Fruit fly (Drosophila melanogaster) whole organism, embryonic: ENCODE results near the gene CG31068.

Experiments used
- Asciz ChIP-seq: fragments of 200-800 bp; sonication (Bioruptor generic); optimal IDR thresholded peaks from 2 replicates; lab custom pipeline; 2017; ENCODE audit warnings: missing biosample characterization, mild to moderate bottlenecking, missing genetic modification characterization, missing genetic modification reagents
- B-H2 ChIP-seq: fragments of 200-800 bp; sonication (Bioruptor generic); optimal IDR thresholded peaks from 2 replicates; lab custom pipeline; 2018; ENCODE audit warnings: missing biosample characterization, mild to moderate bottlenecking, missing genetic modification characterization
- CG11085 ChIP-seq: fragments of 200-800 bp; sonication (Bioruptor generic); IDR thresholded peaks from 2 replicates; pipeline ENCODE4 v1.3.6; 2022; ENCODE audit warnings: missing biosample characterization, missing genetic modification characterization
- CG11247 ChIP-seq: fragments of 200-800 bp; sonication (Bioruptor generic); IDR thresholded peaks from 2 replicates; pipeline ENCODE4 v1.3.6; 2022; ENCODE audit warnings: missing biosample characterization, missing genetic modification characterization
- CG12299 ChIP-seq: fragments of 200-800 bp; sonication (Bioruptor generic); optimal IDR thresholded peaks from 2 replicates; lab custom pipeline; 2018; ENCODE audit warnings: missing biosample characterization, mild to moderate bottlenecking, missing genetic modification characterization
- CG13296 ChIP-seq: fragments of 200-800 bp; sonication (Bioruptor generic); optimal IDR thresholded peaks from 3 replicates; lab custom pipeline; 2018; ENCODE audit warnings: missing biosample characterization, mild to moderate bottlenecking, missing genetic modification characterization
- CG13424 ChIP-seq: fragments of 200-800 bp; sonication (Bioruptor generic); optimal IDR thresholded peaks from 2 replicates; lab custom pipeline; 2019; ENCODE audit warnings: missing biosample characterization, mild to moderate bottlenecking, missing genetic modification characterization, moderate library complexity
- CG17802 ChIP-seq: fragments of 200-800 bp; sonication (Bioruptor generic); optimal IDR thresholded peaks from 2 replicates; lab custom pipeline; 2018; ENCODE audit warnings: missing biosample characterization, mild to moderate bottlenecking, missing genetic modification characterization, moderate library complexity
- CG2875 ChIP-seq: fragments of 200-800 bp; sonication (Bioruptor generic); optimal IDR thresholded peaks from 2 replicates; lab custom pipeline; 2017; ENCODE audit warnings: missing biosample characterization, mild to moderate bottlenecking, missing genetic modification characterization, missing genetic modification reagents
- CG31388 ChIP-seq: fragments of 200-800 bp; sonication (Bioruptor generic); optimal IDR thresholded peaks from 2 replicates; lab custom pipeline; 2016; ENCODE audit warnings: missing biosample characterization, missing genetic modification characterization
- CG3281 ChIP-seq: fragments of 200-800 bp; sonication (Bioruptor generic); optimal IDR thresholded peaks from 3 replicates; lab custom pipeline; 2017; ENCODE audit warnings: missing biosample characterization, mild to moderate bottlenecking, missing genetic modification characterization
- CG4404 ChIP-seq: fragments of 200-800 bp; sonication (Bioruptor generic); IDR thresholded peaks from 2 replicates; pipeline ENCODE4 v1.3.6; 2022; ENCODE audit warnings: missing biosample characterization, missing genetic modification characterization
- CG5953 ChIP-seq: fragments of 200-800 bp; sonication (Bioruptor generic); IDR thresholded peaks from 2 replicates; pipeline ENCODE4 v1.3.6; 2022; ENCODE audit warnings: missing biosample characterization, missing genetic modification characterization
- CG6254 ChIP-seq: fragments of 200-800 bp; sonication (Bioruptor generic); optimal IDR thresholded peaks from 3 replicates; lab custom pipeline; 2017; ENCODE audit warnings: mild to moderate bottlenecking, missing biosample characterization, missing genetic modification reagents, missing genetic modification characterization
- CG9437 ChIP-seq: fragments of 200-800 bp; sonication (Bioruptor generic); optimal IDR thresholded peaks from 2 replicates; lab custom pipeline; 2018; ENCODE audit warnings: missing biosample characterization, mild to moderate bottlenecking, missing genetic modification characterization
- CTCF ChIP-seq: fragments of 200-800 bp; sonication (Bioruptor generic); optimal IDR thresholded peaks from 2 replicates; lab custom pipeline; 2017; ENCODE audit warnings: missing biosample characterization, mild to moderate bottlenecking, missing genetic modification characterization, moderate library complexity
- CrebB ChIP-seq: fragments of 200-800 bp; sonication (Bioruptor generic); optimal IDR thresholded peaks from 3 replicates; lab custom pipeline; 2018; ENCODE audit warnings: missing biosample characterization, mild to moderate bottlenecking, missing genetic modification characterization
- D19A ChIP-seq: fragments of 200-800 bp; optimal IDR thresholded peaks from 3 replicates; lab custom pipeline; 2019; ENCODE audit warnings: missing biosample characterization, mild to moderate bottlenecking, missing genetic modification characterization, moderate library complexity
- Dfd ChIP-seq, 2 experiments: fragments of >200 bp; optimal IDR thresholded peaks; 2 replicates each; lab custom pipeline; 2017; ENCODE audit warnings: missing biosample characterization in 2 of 2, missing genetic modification characterization in 2 of 2
- Dip2 ChIP-seq: fragments of 200-800 bp; sonication (Bioruptor generic); IDR thresholded peaks from 2 replicates; pipeline ENCODE4 v1.3.6; 2022; ENCODE audit warnings: missing biosample characterization, missing genetic modification characterization
- Dip3 ChIP-seq: fragments of 200-800 bp; sonication (Bioruptor generic); optimal IDR thresholded peaks from 3 replicates; lab custom pipeline; 2016; ENCODE audit warnings: missing biosample characterization, missing genetic modification characterization
- Doc2 ChIP-seq: fragments of 200-800 bp; sonication (Bioruptor generic); IDR thresholded peaks from 2 replicates; pipeline ENCODE4 v1.3.6; 2022; ENCODE audit warnings: missing biosample characterization, missing genetic modification characterization
- E2f2 ChIP-seq: fragments of 200-800 bp; sonication (Bioruptor generic); IDR thresholded peaks from 2 replicates; pipeline ENCODE4 v1.3.6; 2022; ENCODE audit warnings: missing biosample characterization, missing genetic modification characterization
- Eip74EF ChIP-seq, 2 experiments: fragments of 200-800 bp in 1 of 2; fragments of >200 bp in 1 of 2; sonication (Bioruptor generic) in 1 of 2; optimal IDR thresholded peaks; 2 replicates each; lab custom pipeline; 2017 to 2019; ENCODE audit warnings: missing biosample characterization in 2 of 2, missing genetic modification characterization in 2 of 2, mild to moderate bottlenecking in 1 of 2, moderate library complexity in 1 of 2
- Hand ChIP-seq: fragments of 200-800 bp; sonication (Bioruptor generic); optimal IDR thresholded peaks from 2 replicates; lab custom pipeline; 2017; ENCODE audit warnings: mild to moderate bottlenecking, missing biosample characterization, missing genetic modification reagents, missing genetic modification characterization
- Hr3 ChIP-seq: fragments of 200-800 bp; sonication (Bioruptor generic); optimal IDR thresholded peaks from 3 replicates; lab custom pipeline; 2016; ENCODE audit warnings: missing biosample characterization, missing genetic modification characterization
- Hr39 ChIP-seq: fragments of >200 bp; optimal IDR thresholded peaks from 2 replicates; lab custom pipeline; 2017
- Nf-YC ChIP-seq: fragments of 200-800 bp; optimal IDR thresholded peaks from 3 replicates; lab custom pipeline; 2019; ENCODE audit warnings: missing biosample characterization, mild to moderate bottlenecking, missing genetic modification characterization, moderate library complexity
- NfI ChIP-seq: fragments of 200-800 bp; sonication (Bioruptor generic); optimal IDR thresholded peaks from 3 replicates; lab custom pipeline; 2018; ENCODE audit warnings: missing biosample characterization, mild to moderate bottlenecking, missing genetic modification characterization, moderate library complexity
- Oaz ChIP-seq: fragments of 200-800 bp; sonication (Bioruptor generic); IDR thresholded peaks from 2 replicates; pipeline ENCODE4 v1.3.6; 2022; ENCODE audit warnings: missing biosample characterization, missing genetic modification characterization
- bbx ChIP-seq: fragments of 200-800 bp; sonication (Bioruptor generic); IDR thresholded peaks from 2 replicates; pipeline ENCODE4 v1.3.6; 2022; ENCODE audit warnings: missing biosample characterization, missing genetic modification characterization; ENCODE audit not compliant: partially characterized antibody
- bowl ChIP-seq: fragments of 200-800 bp; sonication (Bioruptor generic); IDR thresholded peaks from 2 replicates; pipeline ENCODE4 v1.3.6; 2022; ENCODE audit warnings: missing biosample characterization, missing genetic modification characterization
- danr ChIP-seq: fragments of 200-800 bp; sonication (Bioruptor generic); IDR thresholded peaks from 2 replicates; pipeline ENCODE4 v1.3.6; 2022; ENCODE audit warnings: missing biosample characterization, missing genetic modification characterization
- eyg ChIP-seq: fragments of 200-800 bp; sonication (Bioruptor generic); optimal IDR thresholded peaks from 3 replicates; lab custom pipeline; 2016; ENCODE audit warnings: missing biosample characterization, missing genetic modification characterization
- gro ChIP-seq: fragments of 200-800 bp; sonication (Bioruptor generic); optimal IDR thresholded peaks from 2 replicates; lab custom pipeline; 2016; ENCODE audit warnings: missing biosample characterization, missing genetic modification characterization
- hth ChIP-seq: fragments of >200 bp; optimal IDR thresholded peaks from 2 replicates; lab custom pipeline; 2017; ENCODE audit warnings: inconsistent platforms
- insv ChIP-seq, 2 experiments: fragments of 200-800 bp; sonication (Bioruptor generic); optimal IDR thresholded peaks; 3 replicates each; lab custom pipeline; 2016 to 2018; ENCODE audit warnings: missing biosample characterization in 2 of 2, missing genetic modification characterization in 2 of 2
- inv ChIP-seq: fragments of 200-800 bp; sonication (Bioruptor generic); IDR thresholded peaks from 2 replicates; pipeline ENCODE4 v1.3.6; 2022; ENCODE audit warnings: missing biosample characterization, missing genetic modification characterization; ENCODE audit not compliant: partially characterized antibody
- org-1 ChIP-seq: fragments of 200-800 bp; sonication (Bioruptor generic); optimal IDR thresholded peaks from 2 replicates; lab custom pipeline; 2017; ENCODE audit warnings: missing biosample characterization, missing genetic modification characterization
- phol ChIP-seq: fragments of 200-800 bp; sonication (Bioruptor generic); optimal IDR thresholded peaks from 3 replicates; lab custom pipeline; 2018; ENCODE audit warnings: missing biosample characterization, mild to moderate bottlenecking, missing genetic modification characterization, moderate library complexity
- prd ChIP-seq, 3 experiments: fragments of >200 bp in 2 of 3; fragments of 200-800 bp in 1 of 3; sonication (Bioruptor generic) in 1 of 3; optimal IDR thresholded peaks in 2 of 3; IDR thresholded peaks in 1 of 3; 2 replicates in 2 of 3; 3 replicates in 1 of 3; pipeline versions ENCODE4 v1.3.6 to Lab custom; 2017 to 2022; ENCODE audit warnings: missing biosample characterization in 1 of 3, missing genetic modification characterization in 1 of 3
- psq ChIP-seq: fragments of 200-800 bp; sonication (Bioruptor generic); optimal IDR thresholded peaks from 2 replicates; lab custom pipeline; 2017; ENCODE audit warnings: missing biosample characterization, missing genetic modification characterization
- ro ChIP-seq: fragments of 200-800 bp; sonication (Bioruptor generic); IDR thresholded peaks from 2 replicates; pipeline ENCODE4 v1.3.6; 2022; ENCODE audit warnings: missing biosample characterization, missing genetic modification characterization
- schlank ChIP-seq: fragments of 200-800 bp; sonication (Bioruptor generic); optimal IDR thresholded peaks from 2 replicates; lab custom pipeline; 2018; ENCODE audit warnings: missing biosample characterization, mild to moderate bottlenecking, missing genetic modification characterization
- slbo ChIP-seq: fragments of 200-800 bp; sonication (Bioruptor generic); IDR thresholded peaks from 2 replicates; pipeline ENCODE4 v1.3.6; 2022; ENCODE audit warnings: missing biosample characterization, missing genetic modification characterization
- sna ChIP-seq: fragments of 200-800 bp; sonication (Bioruptor generic); IDR thresholded peaks from 2 replicates; pipeline ENCODE4 v1.3.6; 2022; ENCODE audit warnings: missing biosample characterization, missing genetic modification characterization; ENCODE audit not compliant: partially characterized antibody
- so ChIP-seq: fragments of 200-800 bp; sonication (Bioruptor generic); IDR thresholded peaks from 3 replicates; pipeline ENCODE4 v1.3.6; 2022; ENCODE audit warnings: missing biosample characterization, missing genetic modification characterization
- stc ChIP-seq: fragments of 200-800 bp; sonication (Bioruptor generic); IDR thresholded peaks from 2 replicates; pipeline ENCODE4 v1.3.6; 2022; ENCODE audit warnings: missing biosample characterization, missing genetic modification characterization
- tgo ChIP-seq: fragments of 200-800 bp; sonication (Bioruptor generic); IDR thresholded peaks from 3 replicates; pipeline ENCODE4 v1.3.6; 2022; ENCODE audit warnings: missing biosample characterization, missing genetic modification characterization
- trh ChIP-seq: fragments of 200-800 bp; sonication (Bioruptor generic); optimal IDR thresholded peaks from 2 replicates; lab custom pipeline; 2016; ENCODE audit warnings: missing biosample characterization, missing genetic modification characterization
- vvl ChIP-seq: fragments of 200-800 bp; sonication (Bioruptor generic); IDR thresholded peaks from 2 replicates; pipeline ENCODE4 v1.3.6; 2022; ENCODE audit warnings: missing biosample characterization, missing genetic modification characterization
- z ChIP-seq: fragments of 200-800 bp; sonication (Bioruptor generic); IDR thresholded peaks from 3 replicates; pipeline ENCODE4 v1.3.6; 2022; ENCODE audit warnings: missing biosample characterization, missing genetic modification characterization

Gene CG31068

dm6 chr3R:27246264-27246663, 12.8 kb downstream of the CG31068 start (continued):
- TF ChIP-seq eyg: no peak
- peak; percentile 89 for TF ChIP-seq phol (tag; lab: Kevin White, UChicago)
- peak; percentile 82 for TF ChIP-seq CG9437 (GFP tag; lab: Kevin White, UChicago)
- TF ChIP-seq CG13424 (tag; lab: Kevin White, UChicago): peak; percentile 93
- no peak for TF ChIP-seq schlank (tag; lab: Kevin White, UChicago)
- TF ChIP-seq CrebB (tag; lab: Kevin White, UChicago): peak; percentile 68
- TF ChIP-seq CG2875 (GFP tag; lab: Kevin White, UChicago): peak; percentile 59
- no peak for TF ChIP-seq CG5953
- no peak for TF ChIP-seq Dip2 (GFP tag; lab: Robert Waterston, UW)
- peak; percentile 52 for TF ChIP-seq NfI (GFP tag; lab: Kevin White, UChicago)
- peak; percentile 86 for TF ChIP-seq vvl
- TF ChIP-seq CG31388: no peak
- peak; percentile 84 for TF ChIP-seq CG3281
- TF ChIP-seq CTCF (GFP tag; lab: Kevin White, UChicago): peak; percentile 19
- no peak for TF ChIP-seq bbx (GFP tag; lab: Robert Waterston, UW)
- no peak for TF ChIP-seq gro (GFP tag; lab: Kevin White, UChicago)
- TF ChIP-seq tgo (GFP tag; lab: Robert Waterston, UW): peak; percentile 65; the same call in 2 of the 3 replicates
- no peak for TF ChIP-seq inv (GFP tag; lab: Robert Waterston, UW)
- TF ChIP-seq D19A: peak; percentile 89
- TF ChIP-seq Oaz (GFP tag; lab: Robert Waterston, UW): no peak
- 0 out of 2 replicates have a peak, but pooled peaks have one; percentile 6 for TF ChIP-seq bowl (GFP tag; lab: Robert Waterston, UW)
- TF ChIP-seq CG11085 (GFP tag; lab: Robert Waterston, UW): no peak
- no peak for TF ChIP-seq CG11247
- TF ChIP-seq CG12299 (tag; lab: Kevin White, UChicago): peak; percentile 74
- TF ChIP-seq sna (GFP tag; lab: Robert Waterston, UW): no peak
- no peak for TF ChIP-seq Dfd (GFP tag; optimal IDR thresholded peaks at IDR 0.05; lab: Kevin White, UChicago)
- TF ChIP-seq Dip3 (GFP tag; lab: Kevin White, UChicago): no peak
- no peak for TF ChIP-seq trh (GFP tag; lab: Kevin White, UChicago)
- TF ChIP-seq hth (lab: Kevin White, UChicago): no peak
- TF ChIP-seq CG6254 (GFP tag; lab: Kevin White, UChicago): peak; percentile 65
- peak; percentile 68 for TF ChIP-seq Hr3 (GFP tag; lab: Kevin White, UChicago)
- TF ChIP-seq ro: peak; percentile 13; the same call in 1 of the 2 replicates
- TF ChIP-seq Hand: peak; percentile 67
- TF ChIP-seq stc (GFP tag; lab: Robert Waterston, UW): peak; percentile 80
- no peak for TF ChIP-seq CG4404
- TF ChIP-seq prd (optimal IDR thresholded peaks at IDR 0.05; lab: Kevin White, UChicago): no peak
- peak; percentile 5; the same call in 1 of the 3 replicates for TF ChIP-seq prd (GFP tag; IDR thresholded peaks at IDR 0.05; lab: Robert Waterston, UW)
- peak; percentile 52 for TF ChIP-seq psq (GFP tag; lab: Kevin White, UChicago)
- TF ChIP-seq Nf-YC (tag; lab: Kevin White, UChicago): peak; percentile 81
- peak in 1 of 2 experiments; percentile 84 for TF ChIP-seq Eip74EF (GFP tag; optimal IDR thresholded peaks at IDR 0.05; lab: Kevin White, UChicago)
- peak; percentile 46 for TF ChIP-seq B-H2 (GFP tag; lab: Kevin White, UChicago)
- no peak for TF ChIP-seq z (GFP tag; lab: Robert Waterston, UW)
- TF ChIP-seq so (GFP tag; lab: Robert Waterston, UW): no peak
- peak; percentile 67 for TF ChIP-seq slbo (GFP tag; lab: Robert Waterston, UW)
- TF ChIP-seq danr: no peak
- no peak for TF ChIP-seq insv (GFP tag; optimal IDR thresholded peaks at IDR 0.05; lab: Kevin White, UChicago)
- peak; percentile 90 for TF ChIP-seq CG13296 (GFP tag; lab: Kevin White, UChicago)
- peak; percentile 74 for TF ChIP-seq Asciz (GFP tag; lab: Kevin White, UChicago)
- peak; percentile 41; the same call in 1 of the 2 replicates for TF ChIP-seq E2f2
- TF ChIP-seq Doc2 (GFP tag; lab: Robert Waterston, UW): no peak
- no peak for TF ChIP-seq Hr39 (lab: Kevin White, UChicago)
- no peak for TF ChIP-seq CG17802 (tag; lab: Kevin White, UChicago)
- TF ChIP-seq org-1: peak; percentile 53
